Worm (Caenorhabditis elegans): Measurements from ENCODE around the gene grl-28.

grl-28 gene

DNA sequence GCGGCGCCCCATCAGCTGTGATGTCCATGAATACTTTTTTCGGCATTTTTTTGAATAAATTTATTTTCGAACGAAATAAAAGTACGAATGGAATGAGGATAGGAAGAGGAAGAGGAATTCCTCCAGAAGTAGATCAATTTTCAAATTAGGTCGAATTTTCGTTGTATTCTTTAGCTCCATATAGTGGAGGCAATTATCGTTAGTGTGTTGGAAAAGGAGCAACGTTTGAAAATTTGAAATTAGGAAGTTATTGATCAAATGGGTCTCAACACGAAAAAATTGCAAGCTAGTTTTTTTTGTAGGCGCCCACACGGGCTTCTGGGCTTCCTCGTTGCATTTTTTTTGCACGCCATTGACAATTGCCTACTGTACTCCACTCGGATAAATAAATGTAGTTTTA is 40.4 kb upstream of the grl-28 start, which contains the start of gene T22F3.12:
T22F3.12 (minus strand) TSS at position 101 of the 400 bp plus-strand sequence.
- TF ChIP-seq fkh-4 (tag; optimal IDR thresholded peaks at IDR 0.05; ENCODE audit: borderline replicate concordance): no peak
- no peak for TF ChIP-seq pag-3 (tag; optimal IDR thresholded peaks at IDR 0.05; ENCODE audit: borderline replicate concordance, insufficient read depth)
- TF ChIP-seq lin-13 (GFP tag; optimal IDR thresholded peaks at IDR 0.05): no peak
- TF ChIP-seq jun-1 (tag; optimal IDR thresholded peaks at IDR 0.05): no peak
- TF ChIP-seq isw-1 (GFP tag; IDR thresholded peaks at IDR 0.05): no peak
- no peak for TF ChIP-seq F16B12.6 (tag; optimal IDR thresholded peaks at IDR 0.05)
- no peak for TF ChIP-seq dpl-1 (GFP tag; optimal IDR thresholded peaks at IDR 0.05)
- no peak for TF ChIP-seq skn-1 (tag; optimal IDR thresholded peaks at IDR 0.05)
- TF ChIP-seq zip-4 (GFP tag; optimal IDR thresholded peaks at IDR 0.05): no peak
- TF ChIP-seq tlp-1 (tag; optimal IDR thresholded peaks at IDR 0.05): no peak
- TF ChIP-seq elt-2 (tag; optimal IDR thresholded peaks at IDR 0.05): no peak
- no peak for TF ChIP-seq blmp-1 (tag; optimal IDR thresholded peaks at IDR 0.05)
- no peak for TF ChIP-seq ceh-63 (GFP tag; optimal IDR thresholded peaks at IDR 0.05)
- no peak for TF ChIP-seq fkh-10 (GFP tag; optimal IDR thresholded peaks at IDR 0.05)
- no peak for TF ChIP-seq nhr-237 (tag; optimal IDR thresholded peaks at IDR 0.05)
- no peak for TF ChIP-seq mef-2 (tag; optimal IDR thresholded peaks at IDR 0.05)
- TF ChIP-seq rnt-1 (tag; optimal IDR thresholded peaks at IDR 0.05): no peak
- no peak for TF ChIP-seq grh-1 (GFP tag; IDR thresholded peaks at IDR 0.05)
- TF ChIP-seq aly-2 (tag; optimal IDR thresholded peaks at IDR 0.05): no peak
- no peak for TF ChIP-seq ztf-4 (tag; optimal IDR thresholded peaks at IDR 0.05)

DNA sequence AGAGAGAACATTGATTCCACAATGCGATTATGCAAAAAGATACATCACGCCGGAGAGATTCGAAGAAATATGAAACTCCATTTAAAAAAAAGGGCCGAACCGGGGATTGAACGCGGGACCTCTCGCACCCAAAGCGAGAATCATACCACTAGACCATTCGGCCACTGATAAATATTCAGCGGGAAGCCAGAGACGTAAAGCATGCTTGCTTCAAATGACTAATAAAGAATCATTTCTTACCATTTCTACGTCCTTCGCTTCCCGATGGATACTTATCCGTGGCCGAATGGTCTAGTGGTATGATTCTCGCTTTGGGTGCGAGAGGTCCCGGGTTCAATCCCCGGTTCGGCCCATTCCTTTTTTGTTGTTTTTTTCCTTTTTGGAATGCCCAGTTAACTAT is 36.6 kb upstream of the grl-28 start:
- TF ChIP-seq nhr-47 (tag; optimal IDR thresholded peaks at IDR 0.05) (no peak), ces-1 (GFP tag; optimal IDR thresholded peaks at IDR 0.05) (no peak), fkh-4 (tag; optimal IDR thresholded peaks at IDR 0.05; ENCODE audit: borderline replicate concordance) (no peak), C16A3.4 (tag; optimal IDR thresholded peaks at IDR 0.05) (no peak), efl-1 (optimal IDR thresholded peaks at IDR 0.05) (no peak), efl-1 (GFP tag; optimal IDR thresholded peaks at IDR 0.05 in 1 of 2) (peak in 1 of 2 experiments; percentile 16), blmp-1 (tag; optimal IDR thresholded peaks at IDR 0.05) (no peak)

DNA sequence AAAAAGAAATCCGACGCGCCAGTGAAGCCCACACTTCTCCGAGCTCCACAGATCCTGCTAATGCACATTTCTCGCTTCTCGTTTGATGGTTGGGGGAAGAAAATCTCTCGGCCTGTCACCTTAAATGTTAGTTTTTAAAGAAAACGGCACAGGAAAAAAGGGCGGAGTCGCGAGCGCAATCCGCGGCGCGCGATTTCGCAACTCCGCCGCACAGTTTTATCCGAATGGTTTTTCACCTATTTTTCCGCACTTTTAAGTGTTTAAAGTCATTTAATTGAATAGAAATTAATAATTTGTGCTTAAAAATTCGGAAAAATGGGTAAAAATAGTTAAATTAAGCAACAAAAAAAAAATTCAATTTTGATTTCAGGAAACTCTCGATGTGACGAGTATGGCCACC is 36.0 kb upstream of the grl-28 start:
- no peak for TF ChIP-seq C04F5.9 (tag; optimal IDR thresholded peaks at IDR 0.05)
- no peak for TF ChIP-seq Y116A8C.19 (tag; optimal IDR thresholded peaks at IDR 0.05; ENCODE audit: borderline replicate concordance)
- no peak for TF ChIP-seq snpc-4 (tag; optimal IDR thresholded peaks at IDR 0.05)
- TF ChIP-seq fkh-4 (tag; optimal IDR thresholded peaks at IDR 0.05; ENCODE audit: borderline replicate concordance): no peak
- peak; percentile 19 to 38 for TF ChIP-seq lsy-2 (tag; optimal IDR thresholded peaks at IDR 0.05)
- no peak for TF ChIP-seq nhr-237 (tag; optimal IDR thresholded peaks at IDR 0.05)
- TF ChIP-seq unc-98 (GFP tag; IDR thresholded peaks at IDR 0.05): no peak
- peak; percentile 20 for TF ChIP-seq unc-130 (tag; optimal IDR thresholded peaks at IDR 0.05)
- peak; percentile 36 for TF ChIP-seq nhr-85 (tag)
- TF ChIP-seq nhr-84 (tag; optimal IDR thresholded peaks at IDR 0.05): no peak
- TF ChIP-seq elt-2 (tag; optimal IDR thresholded peaks at IDR 0.05): no peak
- TF ChIP-seq ceh-88 (GFP tag; IDR thresholded peaks at IDR 0.05): no peak
- peak; percentile 12 for TF ChIP-seq tbx-2 (tag; optimal IDR thresholded peaks at IDR 0.05)
- no peak for TF ChIP-seq aly-2 (tag; optimal IDR thresholded peaks at IDR 0.05)
- no peak for TF ChIP-seq F16B12.6 (tag; optimal IDR thresholded peaks at IDR 0.05)
- TF ChIP-seq isw-1 (GFP tag; IDR thresholded peaks at IDR 0.05): no peak
- TF ChIP-seq ceh-63 (GFP tag; optimal IDR thresholded peaks at IDR 0.05): no peak
- TF ChIP-seq swsn-7 (tag; optimal IDR thresholded peaks at IDR 0.05): peak; percentile 47
- no peak for TF ChIP-seq ama-1 (optimal IDR thresholded peaks at IDR 0.05)
- TF ChIP-seq pqm-1 (tag; optimal IDR thresholded peaks at IDR 0.05): no peak
- peak; percentile 13 to 20 for TF ChIP-seq lin-35 (GFP tag; optimal IDR thresholded peaks at IDR 0.05)
- TF ChIP-seq dpl-1 (GFP tag; optimal IDR thresholded peaks at IDR 0.05): peak; percentile 10 to 16 (median 15)
- no peak for TF ChIP-seq nhr-28 (tag; optimal IDR thresholded peaks at IDR 0.05)
- no peak for TF ChIP-seq lin-13 (GFP tag; optimal IDR thresholded peaks at IDR 0.05)
- no peak for TF ChIP-seq blmp-1 (tag; optimal IDR thresholded peaks at IDR 0.05)
- TF ChIP-seq unc-86 (tag; optimal IDR thresholded peaks at IDR 0.05): no peak
- no peak for TF ChIP-seq unc-30 (tag; optimal IDR thresholded peaks at IDR 0.05)
- no peak for TF ChIP-seq ceh-90 (tag; optimal IDR thresholded peaks at IDR 0.05)
- TF ChIP-seq efl-1 (optimal IDR thresholded peaks at IDR 0.05): peak in 1 of 2 experiments; percentile 34
- TF ChIP-seq efl-1 (GFP tag; optimal IDR thresholded peaks at IDR 0.05 in 1 of 2): peak in 1 of 2 experiments; percentile 88
- no peak for TF ChIP-seq nhr-77 (tag; optimal IDR thresholded peaks at IDR 0.05)
- no peak for TF ChIP-seq pax-3 (tag; optimal IDR thresholded peaks at IDR 0.05)
- TF ChIP-seq zip-4 (GFP tag; optimal IDR thresholded peaks at IDR 0.05): peak; percentile 1
- TF ChIP-seq ceh-82 (tag; optimal IDR thresholded peaks at IDR 0.05): peak in 2 of 3 experiments; percentile 14 to 21
- TF ChIP-seq ceh-8 (GFP tag; optimal IDR thresholded peaks at IDR 0.05): no peak
- peak; percentile 14 for TF ChIP-seq C16A3.4 (tag; optimal IDR thresholded peaks at IDR 0.05)
- TF ChIP-seq elt-3 (tag; optimal IDR thresholded peaks at IDR 0.05): no peak
